Fruit fly (Drosophila melanogaster): ENCODE data around the gene Ir94b.

Gene Ir94b

dm6 chr3R:22117149-22117548 is at the start of gene Ir94b:
Ir94b (minus strand) TSS chr3R:22117249.
- TF ChIP-seq EcR (GFP tag; optimal IDR thresholded peaks at IDR 0.05) (no peak), usp (GFP tag; optimal IDR thresholded peaks at IDR 0.05) (no peak), Dll (optimal IDR thresholded peaks at IDR 0.05) (no peak), pan (optimal IDR thresholded peaks at IDR 0.05) (no peak), CG8478 (optimal IDR thresholded peaks at IDR 0.05) (no peak)

dm6 chr3R:22163258-22163805 is 46.3 kb upstream of the Ir94b start:
- TF ChIP-seq Dll (optimal IDR thresholded peaks at IDR 0.05) (no peak), usp (GFP tag; optimal IDR thresholded peaks at IDR 0.05) (no peak), CG8478 (optimal IDR thresholded peaks at IDR 0.05) (no peak), pan (optimal IDR thresholded peaks at IDR 0.05) (no peak), psq (optimal IDR thresholded peaks at IDR 0.05) (no peak), EcR (GFP tag; optimal IDR thresholded peaks at IDR 0.05) (no peak)

- TF ChIP-seq psq (optimal IDR thresholded peaks at IDR 0.05): no peak
- TF ChIP-seq Dll (optimal IDR thresholded peaks at IDR 0.05): no peak
- TF ChIP-seq usp (GFP tag; optimal IDR thresholded peaks at IDR 0.05): no peak
- no peak for TF ChIP-seq CG8478 (optimal IDR thresholded peaks at IDR 0.05)
- no peak for TF ChIP-seq EcR (GFP tag; optimal IDR thresholded peaks at IDR 0.05)
- TF ChIP-seq pan (optimal IDR thresholded peaks at IDR 0.05): no peak
Measured at dm6 chr3R:22161613-22162409, 44.8 kb upstream of the Ir94b start.

- TF ChIP-seq pan (optimal IDR thresholded peaks at IDR 0.05): no peak
- no peak for TF ChIP-seq EcR (GFP tag; optimal IDR thresholded peaks at IDR 0.05)
- TF ChIP-seq CG8478 (optimal IDR thresholded peaks at IDR 0.05): no peak
- TF ChIP-seq Dll (optimal IDR thresholded peaks at IDR 0.05): no peak
- TF ChIP-seq psq (optimal IDR thresholded peaks at IDR 0.05): no peak
- no peak for TF ChIP-seq usp (GFP tag; optimal IDR thresholded peaks at IDR 0.05)
Measured at dm6 chr3R:22158699-22159098, 41.6 kb upstream of the Ir94b start.

- TF ChIP-seq CG8478 (optimal IDR thresholded peaks at IDR 0.05): no peak
- no peak for TF ChIP-seq usp (GFP tag; optimal IDR thresholded peaks at IDR 0.05)
- TF ChIP-seq Dll (optimal IDR thresholded peaks at IDR 0.05): no peak
- TF ChIP-seq EcR (GFP tag; optimal IDR thresholded peaks at IDR 0.05): no peak
- no peak for TF ChIP-seq pan (optimal IDR thresholded peaks at IDR 0.05)
- TF ChIP-seq psq (optimal IDR thresholded peaks at IDR 0.05): no peak
Measured at dm6 chr3R:22158243-22158642, 41.2 kb upstream of the Ir94b start.

dm6 chr3R:22153693-22154092 is 36.6 kb upstream of the Ir94b start:
- no peak for TF ChIP-seq psq (optimal IDR thresholded peaks at IDR 0.05)
- no peak for TF ChIP-seq Dll (optimal IDR thresholded peaks at IDR 0.05)
- no peak for TF ChIP-seq CG8478 (optimal IDR thresholded peaks at IDR 0.05)
- TF ChIP-seq usp (GFP tag; optimal IDR thresholded peaks at IDR 0.05): no peak
- TF ChIP-seq EcR (GFP tag; optimal IDR thresholded peaks at IDR 0.05): no peak
- no peak for TF ChIP-seq pan (optimal IDR thresholded peaks at IDR 0.05)

dm6 chr3R:22152424-22152823 is 35.4 kb upstream of the Ir94b start:
- no peak for TF ChIP-seq EcR (GFP tag; optimal IDR thresholded peaks at IDR 0.05)
- no peak for TF ChIP-seq psq (optimal IDR thresholded peaks at IDR 0.05)
- TF ChIP-seq CG8478 (optimal IDR thresholded peaks at IDR 0.05): no peak
- TF ChIP-seq usp (GFP tag; optimal IDR thresholded peaks at IDR 0.05): no peak
- TF ChIP-seq Dll (optimal IDR thresholded peaks at IDR 0.05): no peak
- no peak for TF ChIP-seq pan (optimal IDR thresholded peaks at IDR 0.05)

- TF ChIP-seq CG8478 (optimal IDR thresholded peaks at IDR 0.05): no peak
Measured at dm6 chr3R:22150433-22150832, 33.4 kb upstream of the Ir94b start.

dm6 chr3R:22149923-22150322 is 32.9 kb upstream of the Ir94b start:
- no peak for TF ChIP-seq psq (optimal IDR thresholded peaks at IDR 0.05)
- no peak for TF ChIP-seq EcR (GFP tag; optimal IDR thresholded peaks at IDR 0.05)
- no peak for TF ChIP-seq pan (optimal IDR thresholded peaks at IDR 0.05)
- no peak for TF ChIP-seq usp (GFP tag; optimal IDR thresholded peaks at IDR 0.05)
- TF ChIP-seq Dll (optimal IDR thresholded peaks at IDR 0.05): no peak
- no peak for TF ChIP-seq CG8478 (optimal IDR thresholded peaks at IDR 0.05)

- TF ChIP-seq psq (optimal IDR thresholded peaks at IDR 0.05) (no peak), CG8478 (optimal IDR thresholded peaks at IDR 0.05) (no peak), EcR (GFP tag; optimal IDR thresholded peaks at IDR 0.05) (no peak), usp (GFP tag; optimal IDR thresholded peaks at IDR 0.05) (no peak), pan (optimal IDR thresholded peaks at IDR 0.05) (no peak), Dll (optimal IDR thresholded peaks at IDR 0.05) (no peak)
Measured at dm6 chr3R:22148274-22148673, 31.2 kb upstream of the Ir94b start.

dm6 chr3R:22147426-22147825 is 30.4 kb upstream of the Ir94b start:
- no peak for TF ChIP-seq CG8478 (optimal IDR thresholded peaks at IDR 0.05)

- no peak for TF ChIP-seq psq (optimal IDR thresholded peaks at IDR 0.05)
- no peak for TF ChIP-seq EcR (GFP tag; optimal IDR thresholded peaks at IDR 0.05)
- TF ChIP-seq usp (GFP tag; optimal IDR thresholded peaks at IDR 0.05): no peak
- no peak for TF ChIP-seq CG8478 (optimal IDR thresholded peaks at IDR 0.05)
- TF ChIP-seq Dll (optimal IDR thresholded peaks at IDR 0.05): no peak
- no peak for TF ChIP-seq pan (optimal IDR thresholded peaks at IDR 0.05)
Measured at dm6 chr3R:22146549-22146948, 29.5 kb upstream of the Ir94b start.

Data from whole organism.